Fruit fly (Drosophila melanogaster) whole organism, adult: ENCODE results near the gene CG6978.

ENCODE experiments used
- CG11617 ChIP-seq: fragments of 200-800 bp; sonication (Bioruptor generic); optimal IDR thresholded peaks from 2 replicates; lab custom pipeline; 2017; ENCODE audit warnings: mild to moderate bottlenecking, missing biosample characterization, missing genetic modification reagents, missing genetic modification characterization
- CG14711 ChIP-seq: fragments of 200-800 bp; sonication (Bioruptor generic); optimal IDR thresholded peaks from 2 replicates; lab custom pipeline; 2018; ENCODE audit warnings: missing biosample characterization, mild to moderate bottlenecking, missing genetic modification characterization, moderate library complexity
- CG33017 ChIP-seq: fragments of 200-800 bp; sonication (Bioruptor generic); optimal IDR thresholded peaks from 2 replicates; lab custom pipeline; 2018; ENCODE audit warnings: missing biosample characterization, mild to moderate bottlenecking, missing genetic modification characterization, moderate library complexity
- Clk ChIP-seq: fragments of 200-800 bp; sonication (Bioruptor generic); optimal IDR thresholded peaks from 2 replicates; lab custom pipeline; 2017; ENCODE audit warnings: missing biosample characterization, missing genetic modification characterization
- Crg-1 ChIP-seq: fragments of 200-800 bp; sonication (Bioruptor generic); optimal IDR thresholded peaks from 2 replicates; lab custom pipeline; 2016; ENCODE audit warnings: missing biosample characterization, missing genetic modification characterization
- Hr96 ChIP-seq: fragments of 200-800 bp; sonication (Bioruptor generic); optimal IDR thresholded peaks from 2 replicates; lab custom pipeline; 2016; ENCODE audit warnings: missing biosample characterization, missing genetic modification characterization
- Mnt ChIP-seq: fragments of 200-800 bp; sonication (Bioruptor generic); optimal IDR thresholded peaks from 2 replicates; lab custom pipeline; 2016; ENCODE audit warnings: missing biosample characterization, mild to moderate bottlenecking, missing genetic modification characterization
- cnc ChIP-seq, 2 experiments: fragments of >200 bp; optimal IDR thresholded peaks; 2 replicates each; lab custom pipeline; 2017
- kay ChIP-seq: fragments of 200-800 bp; sonication (Bioruptor generic); peaks from one replicate; lab custom pipeline; 2016; ENCODE audit warnings: missing biosample characterization, missing genetic modification characterization, borderline replicate concordance
- ovo ChIP-seq: fragments of 200-800 bp; sonication (Bioruptor generic); optimal IDR thresholded peaks from 2 replicates; lab custom pipeline; 2016; ENCODE audit warnings: missing biosample characterization, missing genetic modification characterization
- pad ChIP-seq: fragments of 200-800 bp; sonication (Bioruptor generic); optimal IDR thresholded peaks from 3 replicates; lab custom pipeline; 2017; ENCODE audit warnings: missing biosample characterization, missing genetic modification characterization, mild to moderate bottlenecking, moderate library complexity, missing genetic modification reagents
- tj ChIP-seq: fragments of 200-800 bp; sonication (Bioruptor generic); optimal IDR thresholded peaks from 3 replicates; lab custom pipeline; 2017; ENCODE audit warnings: missing biosample characterization, mild to moderate bottlenecking, missing genetic modification characterization, moderate library complexity
- toe ChIP-seq: fragments of 200-800 bp; sonication (Bioruptor generic); optimal IDR thresholded peaks from 2 replicates; lab custom pipeline; 2016; ENCODE audit warnings: missing biosample characterization, missing genetic modification characterization

- TF ChIP-seq ovo: no peak
- TF ChIP-seq Hr96 (GFP tag; lab: Kevin White, UChicago): no peak
- TF ChIP-seq tj: no peak
- TF ChIP-seq Clk (GFP tag; lab: Kevin White, UChicago): no peak
- TF ChIP-seq CG33017: no peak
- TF ChIP-seq kay (GFP tag; lab: Kevin White, UChicago): no peak
- TF ChIP-seq Mnt (GFP tag; lab: Kevin White, UChicago): no peak
- no peak for TF ChIP-seq cnc (optimal IDR thresholded peaks at IDR 0.05; lab: Kevin White, UChicago)
- no peak for TF ChIP-seq toe (GFP tag; lab: Kevin White, UChicago)
- TF ChIP-seq CG14711 (tag; lab: Kevin White, UChicago): no peak
- TF ChIP-seq pad (GFP tag; lab: Kevin White, UChicago): no peak
- no peak for TF ChIP-seq Crg-1 (GFP tag; lab: Kevin White, UChicago)
- TF ChIP-seq CG11617 (GFP tag; lab: Kevin White, UChicago): no peak
These were observed 1.2 kb upstream of the CG6978 start, which contains the start of gene CG15471 for dm6 chrX:4782689-4783088.
